Fruit fly (Drosophila melanogaster) whole organism, embryonic: ENCODE data around the gene Nepl21.
A peak's percentile ranks its signal among the peaks of the same experiment; 100 is the strongest.

Source experiments
- Adf1 ChIP-seq: fragments of 200-800 bp; sonication (Bioruptor generic); IDR thresholded peaks from 2 replicates; pipeline ENCODE4 v1.3.6; 2022; ENCODE audit warnings: missing biosample characterization, missing genetic modification characterization
- Aef1 ChIP-seq: fragments of 200-800 bp; sonication (Bioruptor generic); IDR thresholded peaks from 3 replicates; pipeline ENCODE4 v1.3.6; 2022; ENCODE audit warnings: missing biosample characterization, missing genetic modification characterization
- Antp ChIP-seq: fragments of 200-800 bp; sonication (Bioruptor generic); optimal IDR thresholded peaks from 3 replicates; lab custom pipeline; 2016; ENCODE audit warnings: missing biosample characterization, missing genetic modification characterization
- Atf-2 ChIP-seq: fragments of 200-800 bp; sonication (Bioruptor generic); optimal IDR thresholded peaks from 2 replicates; lab custom pipeline; 2016; ENCODE audit warnings: missing biosample characterization, missing genetic modification characterization
- CG11085 ChIP-seq: fragments of 200-800 bp; sonication (Bioruptor generic); IDR thresholded peaks from 2 replicates; pipeline ENCODE4 v1.3.6; 2022; ENCODE audit warnings: missing biosample characterization, missing genetic modification characterization
- CG12744 ChIP-seq: fragments of 200-800 bp; sonication (Bioruptor generic); optimal IDR thresholded peaks from 2 replicates; lab custom pipeline; 2016; ENCODE audit warnings: missing biosample characterization, missing genetic modification characterization
- CG14014 ChIP-seq: fragments of 200-800 bp; sonication (Bioruptor generic); IDR thresholded peaks from 2 replicates; pipeline ENCODE4 v1.3.6; 2022; ENCODE audit warnings: missing biosample characterization, missing genetic modification characterization
- CG14860 ChIP-seq: fragments of 200-800 bp; sonication (Bioruptor generic); IDR thresholded peaks from 3 replicates; pipeline ENCODE4 v1.3.6; 2022; ENCODE audit warnings: missing biosample characterization, missing genetic modification characterization; ENCODE audit not compliant: partially characterized antibody
- CG17186 ChIP-seq: fragments of 200-800 bp; sonication (Bioruptor generic); optimal IDR thresholded peaks from 3 replicates; lab custom pipeline; 2017; ENCODE audit warnings: missing biosample characterization, missing genetic modification reagents, missing genetic modification characterization
- CG1792 ChIP-seq: fragments of 200-800 bp; sonication (Bioruptor generic); optimal IDR thresholded peaks from 2 replicates; lab custom pipeline; 2016; ENCODE audit warnings: missing biosample characterization, missing genetic modification characterization
- CG33557 ChIP-seq: fragments of 200-800 bp; sonication (Bioruptor generic); optimal IDR thresholded peaks from 2 replicates; lab custom pipeline; 2019; ENCODE audit warnings: missing biosample characterization, mild to moderate bottlenecking, missing genetic modification characterization, moderate library complexity
- CG4404 ChIP-seq: fragments of 200-800 bp; sonication (Bioruptor generic); IDR thresholded peaks from 2 replicates; pipeline ENCODE4 v1.3.6; 2022; ENCODE audit warnings: missing biosample characterization, missing genetic modification characterization
- CG4617 ChIP-seq: fragments of 200-800 bp; sonication (Bioruptor generic); optimal IDR thresholded peaks from 3 replicates; lab custom pipeline; 2016; ENCODE audit warnings: missing biosample characterization, missing genetic modification characterization, borderline replicate concordance
- CG4730 ChIP-seq: fragments of 200-800 bp; sonication (Bioruptor generic); IDR thresholded peaks from 2 replicates; pipeline ENCODE4 v1.3.6; 2022; ENCODE audit warnings: missing biosample characterization, missing genetic modification characterization
- CG7839 ChIP-seq: fragments of 200-800 bp; sonication (Bioruptor generic); optimal IDR thresholded peaks from 3 replicates; lab custom pipeline; 2018; ENCODE audit warnings: missing biosample characterization, mild to moderate bottlenecking, missing genetic modification characterization, moderate library complexity
- CG8281 ChIP-seq: fragments of 200-800 bp; sonication (Bioruptor generic); optimal IDR thresholded peaks from 2 replicates; lab custom pipeline; 2018; ENCODE audit warnings: missing biosample characterization, mild to moderate bottlenecking, missing genetic modification characterization, moderate library complexity
- CG8478 ChIP-seq: fragments of >200 bp; optimal IDR thresholded peaks from 2 replicates; lab custom pipeline; 2018
- CG9609 ChIP-seq: fragments of 200-800 bp; sonication (Bioruptor generic); optimal IDR thresholded peaks from 3 replicates; lab custom pipeline; 2016; ENCODE audit warnings: missing biosample characterization, missing genetic modification characterization
- Doc3 ChIP-seq: fragments of 200-800 bp; sonication (Bioruptor generic); IDR thresholded peaks from 3 replicates; pipeline ENCODE4 v1.3.6; 2022; ENCODE audit warnings: missing biosample characterization, missing genetic modification characterization; ENCODE audit not compliant: partially characterized antibody
- Eip74EF ChIP-seq, 2 experiments: fragments of 200-800 bp in 1 of 2; fragments of >200 bp in 1 of 2; sonication (Bioruptor generic) in 1 of 2; optimal IDR thresholded peaks; 2 replicates each; lab custom pipeline; 2017 to 2019; ENCODE audit warnings: missing biosample characterization in 2 of 2, missing genetic modification characterization in 2 of 2, mild to moderate bottlenecking in 1 of 2, moderate library complexity in 1 of 2
- Fer2 ChIP-seq: fragments of 200-800 bp; sonication (Bioruptor generic); optimal IDR thresholded peaks from 2 replicates; lab custom pipeline; 2018; ENCODE audit warnings: missing biosample characterization, mild to moderate bottlenecking, missing genetic modification characterization, moderate library complexity
- Gsc ChIP-seq: fragments of 200-800 bp; sonication (Bioruptor generic); IDR thresholded peaks from 2 replicates; pipeline ENCODE4 v1.3.6; 2022; ENCODE audit warnings: missing biosample characterization, missing genetic modification characterization
- Hr78 ChIP-seq, 2 experiments: fragments of 200-800 bp in 1 of 2; fragments of >200 bp in 1 of 2; sonication (Bioruptor generic) in 1 of 2; optimal IDR thresholded peaks; 2 replicates each; lab custom pipeline; 2017 to 2019; ENCODE audit warnings: missing biosample characterization in 2 of 2, missing genetic modification characterization in 2 of 2, mild to moderate bottlenecking in 1 of 2, moderate library complexity in 1 of 2
- Jarid2 ChIP-seq: fragments of 200-800 bp; sonication (Bioruptor generic); optimal IDR thresholded peaks from 3 replicates; lab custom pipeline; 2017; ENCODE audit warnings: mild to moderate bottlenecking, missing biosample characterization, missing genetic modification reagents, missing genetic modification characterization
- Kr ChIP-seq: fragments of 200-800 bp; sonication (Bioruptor generic); optimal IDR thresholded peaks from 2 replicates; lab custom pipeline; 2017; ENCODE audit warnings: missing biosample characterization, mild to moderate bottlenecking, missing genetic modification characterization
- Mrtf ChIP-seq: fragments of 200-800 bp; sonication (Bioruptor generic); IDR thresholded peaks from 3 replicates; pipeline ENCODE4 v1.3.6; 2022; ENCODE audit warnings: missing biosample characterization, missing genetic modification characterization
- PHDP ChIP-seq: fragments of 200-800 bp; sonication (Bioruptor generic); optimal IDR thresholded peaks from 3 replicates; lab custom pipeline; 2018; ENCODE audit warnings: missing biosample characterization, mild to moderate bottlenecking, missing genetic modification characterization, moderate library complexity
- Scr ChIP-seq: fragments of 200-800 bp; sonication (Bioruptor generic); IDR thresholded peaks from 2 replicates; pipeline ENCODE4 v1.3.6; 2022; ENCODE audit warnings: missing biosample characterization, missing genetic modification characterization; ENCODE audit not compliant: partially characterized antibody
- Sox102F ChIP-seq: fragments of 200-800 bp; sonication (Bioruptor generic); optimal IDR thresholded peaks from 2 replicates; lab custom pipeline; 2018; ENCODE audit warnings: missing biosample characterization, mild to moderate bottlenecking, missing genetic modification characterization, moderate library complexity
- ap ChIP-seq: fragments of 200-800 bp; sonication (Bioruptor generic); IDR thresholded peaks from 2 replicates; pipeline ENCODE4 v1.3.6; 2022; ENCODE audit warnings: missing biosample characterization, missing genetic modification characterization
- bbx ChIP-seq: fragments of 200-800 bp; sonication (Bioruptor generic); IDR thresholded peaks from 2 replicates; pipeline ENCODE4 v1.3.6; 2022; ENCODE audit warnings: missing biosample characterization, missing genetic modification characterization; ENCODE audit not compliant: partially characterized antibody
- btn ChIP-seq: fragments of 200-800 bp; sonication (Bioruptor generic); optimal IDR thresholded peaks from 2 replicates; lab custom pipeline; 2016; ENCODE audit warnings: missing biosample characterization, missing genetic modification characterization
- chif ChIP-seq, 2 experiments: fragments of 200-800 bp; sonication (Bioruptor generic); optimal IDR thresholded peaks; 3 replicates each; lab custom pipeline; 2016; ENCODE audit warnings: missing biosample characterization in 2 of 2, missing genetic modification characterization in 2 of 2
- chn ChIP-seq: fragments of 200-800 bp; sonication (Bioruptor generic); optimal IDR thresholded peaks from 2 replicates; lab custom pipeline; 2016; ENCODE audit warnings: missing biosample characterization, missing genetic modification characterization
- dimm ChIP-seq: fragments of 200-800 bp; sonication (Bioruptor generic); IDR thresholded peaks from 2 replicates; pipeline ENCODE4 v1.3.6; 2022; ENCODE audit warnings: missing biosample characterization, missing genetic modification characterization
- ftz-f1 ChIP-seq: fragments of 200-800 bp; sonication (Bioruptor generic); optimal IDR thresholded peaks from 2 replicates; lab custom pipeline; 2016; ENCODE audit warnings: missing biosample characterization, missing genetic modification characterization
- gro ChIP-seq: fragments of 200-800 bp; sonication (Bioruptor generic); optimal IDR thresholded peaks from 2 replicates; lab custom pipeline; 2016; ENCODE audit warnings: missing biosample characterization, missing genetic modification characterization
- gsb-n ChIP-seq: fragments of 200-800 bp; sonication (Bioruptor generic); optimal IDR thresholded peaks from 3 replicates; lab custom pipeline; 2018; ENCODE audit warnings: missing biosample characterization, mild to moderate bottlenecking, missing genetic modification characterization
- inv ChIP-seq: fragments of 200-800 bp; sonication (Bioruptor generic); IDR thresholded peaks from 2 replicates; pipeline ENCODE4 v1.3.6; 2022; ENCODE audit warnings: missing biosample characterization, missing genetic modification characterization; ENCODE audit not compliant: partially characterized antibody
- otp ChIP-seq: fragments of 200-800 bp; sonication (Bioruptor generic); IDR thresholded peaks from 3 replicates; pipeline ENCODE4, ENCODE4 v1.3.6; 2022; ENCODE audit warnings: missing biosample characterization, missing genetic modification characterization
- pros ChIP-seq: fragments of 200-800 bp; sonication (Bioruptor generic); optimal IDR thresholded peaks from 3 replicates; lab custom pipeline; 2019; ENCODE audit warnings: missing biosample characterization, mild to moderate bottlenecking, missing genetic modification characterization, moderate library complexity
- schlank ChIP-seq: fragments of 200-800 bp; sonication (Bioruptor generic); optimal IDR thresholded peaks from 2 replicates; lab custom pipeline; 2018; ENCODE audit warnings: missing biosample characterization, mild to moderate bottlenecking, missing genetic modification characterization
- sens ChIP-seq: fragments of 200-800 bp; sonication (Bioruptor generic); peaks from one replicate; lab custom pipeline; 2016; ENCODE audit warnings: missing biosample characterization, missing genetic modification characterization
- slou ChIP-seq: fragments of 200-800 bp; sonication (Bioruptor generic); optimal IDR thresholded peaks from 3 replicates; lab custom pipeline; 2016; ENCODE audit warnings: missing biosample characterization, missing genetic modification characterization
- so ChIP-seq: fragments of 200-800 bp; sonication (Bioruptor generic); IDR thresholded peaks from 3 replicates; pipeline ENCODE4 v1.3.6; 2022; ENCODE audit warnings: missing biosample characterization, missing genetic modification characterization
- ssp ChIP-seq: fragments of 200-800 bp; sonication (Bioruptor generic); IDR thresholded peaks from 2 replicates; pipeline ENCODE4 v1.3.6; 2022; ENCODE audit warnings: missing biosample characterization, missing genetic modification characterization
- trh ChIP-seq: fragments of 200-800 bp; sonication (Bioruptor generic); optimal IDR thresholded peaks from 2 replicates; lab custom pipeline; 2016; ENCODE audit warnings: missing biosample characterization, missing genetic modification characterization
- wor ChIP-seq: fragments of 200-800 bp; sonication (Bioruptor generic); IDR thresholded peaks from 2 replicates; pipeline ENCODE4 v1.3.6; 2022; ENCODE audit warnings: missing biosample characterization, missing genetic modification characterization

Gene Nepl21

DNA sequence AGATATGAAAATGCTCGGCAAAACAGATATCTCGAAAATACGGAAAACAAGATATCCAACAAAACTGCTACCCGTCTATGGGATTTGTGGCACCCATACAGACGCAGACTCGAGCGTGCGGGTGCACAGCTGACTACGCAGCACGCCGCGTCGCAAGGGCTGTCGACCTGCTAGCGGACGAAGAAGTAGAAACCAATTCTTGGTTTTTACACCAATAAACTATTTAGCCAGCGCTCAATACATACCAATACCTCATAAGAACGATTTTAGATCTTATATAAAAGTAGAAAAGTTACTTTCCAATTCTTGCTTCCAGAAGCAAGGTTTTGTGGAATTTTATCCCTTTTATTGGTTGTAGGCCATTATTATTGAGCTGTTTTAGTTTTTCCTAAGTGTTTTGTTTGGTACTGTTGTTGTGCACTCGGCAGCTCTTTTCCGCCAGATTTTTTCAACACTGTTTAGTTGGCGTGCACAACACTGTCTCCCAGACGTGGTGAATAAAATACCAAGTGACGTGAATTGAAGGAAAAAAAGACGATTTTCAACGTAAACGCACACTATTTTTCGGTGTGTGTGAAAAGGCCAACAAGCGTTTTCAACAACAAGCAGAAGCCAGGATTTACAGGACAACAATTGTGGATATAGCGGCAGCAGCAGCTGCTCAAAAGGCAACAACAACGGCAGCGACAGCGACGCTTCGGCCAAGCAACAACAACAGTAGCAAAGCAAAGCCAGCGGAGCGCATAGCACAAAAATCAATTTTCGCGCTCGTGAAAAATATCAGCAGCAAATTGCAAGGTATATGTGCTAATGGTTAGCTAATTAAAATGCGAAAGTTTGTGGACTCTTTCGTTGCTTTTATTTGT is 5.3 kb downstream of the Nepl21 start (continued):
- TF ChIP-seq CG4730 (GFP tag; lab: Robert Waterston, UW), result peak; percentile 42; the same call in 1 of the 2 replicates
- TF ChIP-seq Doc3 (GFP tag; lab: Robert Waterston, UW), result no peak
- peak; percentile 76 for TF ChIP-seq CG17186
- peak; percentile 96 for TF ChIP-seq sens
- peak; percentile 53; the same call in 1 of the 2 replicates for TF ChIP-seq CG11085 (GFP tag; lab: Robert Waterston, UW)
- peak; percentile 58 for TF ChIP-seq CG8281 (tag; lab: Kevin White, UChicago)
- peak; percentile 31 for TF ChIP-seq CG33557 (GFP tag; lab: Kevin White, UChicago)
- no peak; the same call in none of the 2 replicates for TF ChIP-seq CG14014 (GFP tag; lab: Robert Waterston, UW)
- no peak for TF ChIP-seq CG14860
- TF ChIP-seq so (GFP tag; lab: Robert Waterston, UW), result peak; percentile 73; the same call in 2 of the 3 replicates
- TF ChIP-seq Scr, result no peak
- TF ChIP-seq chn, result peak; percentile 68
- TF ChIP-seq pros (GFP tag; lab: Kevin White, UChicago), result peak; percentile 42
- peak; percentile 79 for TF ChIP-seq CG7839
- TF ChIP-seq Jarid2, result no peak
- peak; percentile 86 for TF ChIP-seq CG1792 (GFP tag; lab: Kevin White, UChicago)
- peak; percentile 91 for TF ChIP-seq Antp (GFP tag; lab: Kevin White, UChicago)
- TF ChIP-seq wor, result no peak
- TF ChIP-seq Eip74EF (GFP tag; optimal IDR thresholded peaks at IDR 0.05; lab: Kevin White, UChicago), result peak in 1 of 2 experiments; percentile 68
- TF ChIP-seq otp (GFP tag; lab: Robert Waterston, UW), result no peak
- peak; percentile 22 for TF ChIP-seq trh (GFP tag; lab: Kevin White, UChicago)
- TF ChIP-seq Aef1 (GFP tag; lab: Robert Waterston, UW), result peak; percentile 69
- TF ChIP-seq inv (GFP tag; lab: Robert Waterston, UW), result no peak
- TF ChIP-seq Atf-2 (GFP tag; lab: Kevin White, UChicago), result peak; percentile 78
- peak; percentile 88 for TF ChIP-seq CG8478 (lab: Kevin White, UChicago)
- peak; percentile 62 for TF ChIP-seq Adf1 (GFP tag; lab: Robert Waterston, UW)
- TF ChIP-seq btn (GFP tag; lab: Kevin White, UChicago), result no peak
- peak; percentile 16 for TF ChIP-seq CG12744 (GFP tag; lab: Kevin White, UChicago)
- TF ChIP-seq Mrtf (GFP tag; lab: Robert Waterston, UW), result peak; percentile 50; the same call in 1 of the 3 replicates
- peak; percentile 43 for TF ChIP-seq ftz-f1 (GFP tag; lab: Kevin White, UChicago)
- TF ChIP-seq bbx (GFP tag; lab: Robert Waterston, UW), result no peak
- TF ChIP-seq CG4404, result peak; percentile 81
- peak; percentile 80 for TF ChIP-seq Fer2
- no peak for TF ChIP-seq Gsc (GFP tag; lab: Robert Waterston, UW)
- peak; percentile 92 for TF ChIP-seq CG9609 (GFP tag; lab: Kevin White, UChicago)
- TF ChIP-seq Sox102F (GFP tag; lab: Kevin White, UChicago), result peak; percentile 74
- TF ChIP-seq chif (GFP tag; optimal IDR thresholded peaks at IDR 0.05; lab: Kevin White, UChicago), result peak; percentile 66 to 83
- TF ChIP-seq ssp (GFP tag; lab: Robert Waterston, UW), result peak; percentile 69
- TF ChIP-seq CG4617 (GFP tag; lab: Kevin White, UChicago), result peak; percentile 89
- TF ChIP-seq Kr, result no peak
- no peak for TF ChIP-seq ap
- TF ChIP-seq PHDP (tag; lab: Kevin White, UChicago), result peak; percentile 82
- TF ChIP-seq dimm, result no peak
- peak in 1 of 2 experiments; percentile 6 for TF ChIP-seq Hr78 (GFP tag; optimal IDR thresholded peaks at IDR 0.05; lab: Kevin White, UChicago)
- peak; percentile 77 for TF ChIP-seq gro (GFP tag; lab: Kevin White, UChicago)
- TF ChIP-seq schlank (tag; lab: Kevin White, UChicago), result peak; percentile 70
- no peak for TF ChIP-seq gsb-n (tag; lab: Kevin White, UChicago)
- TF ChIP-seq slou, result peak; percentile 53
